Worm (Caenorhabditis elegans) whole organism, L4/young adult: ENCODE data around the gene ify-1.

Experiments
- W03F9.2 ChIP-seq: fragments of 150-350 bp; optimal IDR thresholded peaks from 2 replicates; lab custom pipeline; 2014; ENCODE audit warnings: missing biosample characterization, missing genetic modification characterization
- dao-5 ChIP-seq: sonication (generic microtip); optimal IDR thresholded peaks from 2 replicates; lab custom pipeline; 2016; ENCODE audit warnings: missing genotype, missing genetic modification characterization, moderate library complexity, missing compliant biosample characterization
- him-1 ChIP-seq: sonication (generic microtip); optimal IDR thresholded peaks from 2 replicates; lab custom pipeline; 2016; ENCODE audit warnings: missing genotype, missing genetic modification reagents, missing genetic modification characterization, missing compliant biosample characterization

Gene ify-1

ce11 chrII:5055129-5055666, at the start of gene ify-1, which contains the start of gene rpl-22:
TSS of gene ify-1 (minus strand) at chrII:5055179.
TSS of gene rpl-22 (plus strand) at chrII:5055616.
- TF ChIP-seq him-1 (peak; percentile 76), dao-5 (tag; lab: Kevin White, UChicago) (no peak), W03F9.2 (tag; lab: Kevin White, UChicago) (peak; percentile 94)

ce11 chrII:5103784-5104457, 48.9 kb upstream of the ify-1 start, which contains the start of the genes C04G6.11 and mpk-2:
TSS of gene C04G6.11 (minus strand) at chrII:5103834.
TSS of gene mpk-2 (plus strand) at chrII:5104118.
- no peak for TF ChIP-seq dao-5 (tag; lab: Kevin White, UChicago)
- TF ChIP-seq W03F9.2 (tag; lab: Kevin White, UChicago), result no peak
- TF ChIP-seq him-1, result no peak

- TF ChIP-seq dao-5 (tag; lab: Kevin White, UChicago), result no peak
- no peak for TF ChIP-seq W03F9.2 (tag; lab: Kevin White, UChicago)
- TF ChIP-seq him-1, result no peak
Measured at ce11 chrII:5103189-5103588, 48.2 kb upstream of the ify-1 start.

ce11 chrII:5101701-5102100, 46.7 kb upstream of the ify-1 start, which contains the start of the genes idpb-3 and idpb-1:
TSS of gene idpb-3 (minus strand) at chrII:5101801.
TSS of gene idpb-1 (plus strand) at chrII:5101984.
- TF ChIP-seq dao-5 (tag; lab: Kevin White, UChicago), result no peak
- no peak for TF ChIP-seq W03F9.2 (tag; lab: Kevin White, UChicago)
- TF ChIP-seq him-1, result no peak

ce11 chrII:5099649-5100048, 44.7 kb upstream of the ify-1 start, which contains the start of gene C04G6.6:
TSS of gene C04G6.6 (minus strand) at chrII:5099749.
- no peak for TF ChIP-seq W03F9.2 (tag; lab: Kevin White, UChicago)
- no peak for TF ChIP-seq dao-5 (tag; lab: Kevin White, UChicago)
- no peak for TF ChIP-seq him-1

- TF ChIP-seq dao-5 (tag; lab: Kevin White, UChicago), result no peak
- no peak for TF ChIP-seq him-1
- TF ChIP-seq W03F9.2 (tag; lab: Kevin White, UChicago), result no peak
Measured at ce11 chrII:5099034-5099433, 44.1 kb upstream of the ify-1 start.

ce11 chrII:5093945-5094344, 39.0 kb upstream of the ify-1 start, which contains the start of gene C04G6.13:
TSS of gene C04G6.13 (plus strand) at chrII:5094245.
- no peak for TF ChIP-seq him-1
- no peak for TF ChIP-seq dao-5 (tag; lab: Kevin White, UChicago)
- TF ChIP-seq W03F9.2 (tag; lab: Kevin White, UChicago), result no peak

ce11 chrII:5092362-5093281, 37.6 kb upstream of the ify-1 start, which contains the start of gene C04G6.2:
TSS of gene C04G6.2 (plus strand) at chrII:5093231.
- no peak for TF ChIP-seq him-1
- no peak for TF ChIP-seq dao-5 (tag; lab: Kevin White, UChicago)
- no peak for TF ChIP-seq W03F9.2 (tag; lab: Kevin White, UChicago)

- TF ChIP-seq dao-5 (tag; lab: Kevin White, UChicago), result no peak
- peak; percentile 34 for TF ChIP-seq W03F9.2 (tag; lab: Kevin White, UChicago)
Measured at ce11 chrII:5091640-5092243, 36.8 kb upstream of the ify-1 start, which contains the start of gene pld-1. TSS of gene pld-1 (minus strand) at chrII:5091690.

- TF ChIP-seq W03F9.2 (tag; lab: Kevin White, UChicago) (no peak), him-1 (no peak), dao-5 (tag; lab: Kevin White, UChicago) (no peak)
Measured at ce11 chrII:5086143-5086542, 31.2 kb upstream of the ify-1 start.

- TF ChIP-seq W03F9.2 (tag; lab: Kevin White, UChicago) (no peak), him-1 (no peak), dao-5 (tag; lab: Kevin White, UChicago) (no peak)
Measured at ce11 chrII:5085450-5085849, 30.5 kb upstream of the ify-1 start, which contains the start of gene txt-9. TSS of gene txt-9 (plus strand) at chrII:5085785.

- no peak for TF ChIP-seq dao-5 (tag; lab: Kevin White, UChicago)
Measured at ce11 chrII:5084225-5084624, 29.2 kb upstream of the ify-1 start.

- TF ChIP-seq W03F9.2 (tag; lab: Kevin White, UChicago) (no peak), dao-5 (tag; lab: Kevin White, UChicago) (no peak), him-1 (no peak)
Measured at ce11 chrII:5083341-5083740, 28.4 kb upstream of the ify-1 start, which contains the start of gene C04G6.4. TSS of gene C04G6.4 (minus strand) at chrII:5083441.
